Worm (Caenorhabditis elegans): ENCODE results near the gene K02F3.12.

DNA sequence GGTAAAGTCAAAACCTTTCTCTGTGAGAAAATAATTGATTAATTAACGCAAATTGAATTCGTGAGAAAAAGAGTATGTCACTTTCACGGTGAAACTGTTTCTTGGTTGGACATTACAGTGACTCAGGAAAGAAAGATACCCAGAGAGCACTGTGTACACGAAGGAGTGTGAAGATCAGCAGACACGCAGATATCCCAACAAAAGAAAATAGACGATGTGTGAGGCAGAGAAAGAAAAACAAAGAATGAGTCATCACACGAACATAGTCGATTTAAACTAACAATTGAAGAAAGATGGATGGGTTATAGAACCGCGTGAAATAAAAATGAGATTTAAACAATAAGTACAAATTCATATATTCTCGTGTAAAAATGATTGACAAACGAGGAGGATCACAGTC, 51.6 kb downstream of the K02F3.12 start:
- TF ChIP-seq dao-5 (tag; optimal IDR thresholded peaks at IDR 0.05) (no peak), him-1 (tag; optimal IDR thresholded peaks at IDR 0.05) (no peak), W03F9.2 (tag; optimal IDR thresholded peaks at IDR 0.05) (no peak)
